Worm (Caenorhabditis elegans): ENCODE data around the gene F02C12.2.

DNA sequence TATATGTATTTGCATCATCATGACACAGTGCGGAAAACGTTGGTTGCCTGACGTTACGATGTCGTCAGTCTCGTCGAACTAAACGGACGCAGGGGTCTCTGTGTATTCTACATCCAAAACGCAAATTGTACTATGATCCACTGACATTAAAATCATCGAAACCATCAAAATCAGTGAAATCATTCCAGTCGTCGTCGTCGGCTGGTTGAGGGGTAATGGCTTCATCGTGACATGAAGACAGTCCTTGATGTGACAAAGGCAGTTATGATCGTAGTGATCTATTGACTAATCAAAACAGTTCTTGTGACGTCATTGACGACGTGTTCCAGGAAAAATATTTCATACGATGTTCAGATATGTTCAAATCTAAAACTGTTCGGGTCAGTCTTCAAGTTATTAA, 41.4 kb downstream of the F02C12.2 start:
- TF ChIP-seq lin-35 (GFP tag; optimal IDR thresholded peaks at IDR 0.05) = no peak
- TF ChIP-seq snpc-4 (GFP tag; optimal IDR thresholded peaks at IDR 0.05) = no peak
- no peak for TF ChIP-seq snpc-4 (tag; optimal IDR thresholded peaks at IDR 0.05)
- no peak for TF ChIP-seq B0336.3 (GFP tag; IDR thresholded peaks at IDR 0.05)
- TF ChIP-seq unc-62 (GFP tag; optimal IDR thresholded peaks at IDR 0.05) = no peak
- no peak for TF ChIP-seq ama-1 (optimal IDR thresholded peaks at IDR 0.05)
- no peak for TF ChIP-seq ama-1 (GFP tag; optimal IDR thresholded peaks at IDR 0.05)
- no peak for TF ChIP-seq unc-130 (GFP tag; optimal IDR thresholded peaks at IDR 0.05)
- no peak for TF ChIP-seq B0261.1 (tag; optimal IDR thresholded peaks at IDR 0.05)
- TF ChIP-seq hlh-12 (tag; optimal IDR thresholded peaks at IDR 0.05) = no peak
